Worm (Caenorhabditis elegans) whole organism, L3 larva: ENCODE data around the gene K10B3.1.

ENCODE experiments used
- R02D3.7 ChIP-seq: fragments of 150-350 bp; optimal IDR thresholded peaks from 2 replicates; lab custom pipeline; 2014; ENCODE audit warnings: missing biosample characterization, missing genetic modification characterization
- ZK546.5 ChIP-seq: sonication (generic microtip); optimal IDR thresholded peaks from 2 replicates; lab custom pipeline; 2017; ENCODE audit warnings: missing biosample characterization, missing genetic modification characterization
- ceh-16 ChIP-seq: sonication (generic microtip); optimal IDR thresholded peaks from 2 replicates; lab custom pipeline; 2017; ENCODE audit warnings: missing biosample characterization, missing genetic modification characterization
- ceh-28 ChIP-seq: fragments of 150-350 bp; optimal IDR thresholded peaks from 2 replicates; lab custom pipeline; 2014; ENCODE audit warnings: missing biosample characterization, missing genetic modification reagents, missing genetic modification characterization
- ceh-82 ChIP-seq: fragments of 150-350 bp; optimal IDR thresholded peaks from 2 replicates; lab custom pipeline; 2014; ENCODE audit warnings: missing biosample characterization, missing genetic modification characterization
- ceh-9 ChIP-seq: sonication (generic microtip); optimal IDR thresholded peaks from 2 replicates; lab custom pipeline; 2018; ENCODE audit warnings: missing biosample characterization, missing genetic modification characterization
- daf-12 ChIP-seq: fragments of 150-350 bp; optimal IDR thresholded peaks from 2 replicates; lab custom pipeline; 2014; ENCODE audit warnings: missing biosample characterization, missing genetic modification reagents, missing genetic modification characterization
- egl-27 ChIP-seq: sonication (generic microtip); optimal IDR thresholded peaks from 4 replicates; lab custom pipeline; 2017; ENCODE audit warnings: missing biosample characterization, missing genetic modification reagents, missing genetic modification characterization
- egl-5 ChIP-seq: fragments of 150-350 bp; optimal IDR thresholded peaks from 2 replicates; lab custom pipeline; 2017; ENCODE audit warnings: missing biosample characterization, missing genetic modification reagents, missing genetic modification characterization, inconsistent platforms
- elt-1 ChIP-seq: fragments of 150-350 bp; optimal IDR thresholded peaks from 2 replicates; lab custom pipeline; 2014; ENCODE audit warnings: missing biosample characterization, missing genetic modification characterization
- elt-2 ChIP-seq: sonication (generic microtip); optimal IDR thresholded peaks from 2 replicates; lab custom pipeline; 2016; ENCODE audit warnings: missing genetic modification reagents, mild to moderate bottlenecking, missing genetic modification characterization, missing compliant biosample characterization
- elt-3 ChIP-seq, 3 experiments: fragments of 150-350 bp in 1 of 3; sonication (generic microtip) in 2 of 3; optimal IDR thresholded peaks; 2 replicates in 2 of 3; 4 replicates in 1 of 3; lab custom pipeline; 2014 to 2017; ENCODE audit warnings: missing biosample characterization in 3 of 3, missing genetic modification characterization in 3 of 3
- eor-1 ChIP-seq, 2 experiments: fragments of 150-350 bp; optimal IDR thresholded peaks; 2 replicates each; lab custom pipeline; 2014 to 2018; ENCODE audit warnings: missing biosample characterization in 2 of 2, missing genetic modification characterization in 2 of 2
- fkh-2 ChIP-seq: fragments of 150-350 bp; optimal IDR thresholded peaks from 2 replicates; lab custom pipeline; 2014; ENCODE audit warnings: missing biosample characterization, missing genetic modification reagents, missing genetic modification characterization
- fos-1 ChIP-seq: fragments of 150-350 bp; optimal IDR thresholded peaks from 2 replicates; lab custom pipeline; 2014; ENCODE audit warnings: missing biosample characterization, missing genetic modification characterization
- hmg-11 ChIP-seq: sonication (generic microtip); optimal IDR thresholded peaks from 2 replicates; lab custom pipeline; 2016; ENCODE audit warnings: missing genetic modification characterization, missing compliant biosample characterization
- lin-15B ChIP-seq: fragments of 150-350 bp; optimal IDR thresholded peaks from 2 replicates; lab custom pipeline; 2014; ENCODE audit warnings: missing biosample characterization, missing genetic modification characterization
- lin-39 ChIP-seq: fragments of 150-350 bp; optimal IDR thresholded peaks from 2 replicates; lab custom pipeline; 2018; ENCODE audit warnings: missing biosample characterization, missing genetic modification reagents, missing genetic modification characterization
- lsy-12 ChIP-seq: sonication (generic microtip); optimal IDR thresholded peaks from 2 replicates; lab custom pipeline; 2016; ENCODE audit warnings: mild to moderate bottlenecking, missing genetic modification characterization, missing compliant biosample characterization
- mdl-1 ChIP-seq: fragments of 150-350 bp; optimal IDR thresholded peaks from 2 replicates; lab custom pipeline; 2014; ENCODE audit warnings: missing biosample characterization, missing genetic modification characterization
- mml-1 ChIP-seq: fragments of 150-350 bp; sonication (generic microtip); optimal IDR thresholded peaks from 3 replicates; lab custom pipeline; 2014; ENCODE audit warnings: missing biosample characterization, missing genetic modification characterization
- nhr-12 ChIP-seq: fragments of 150-350 bp; optimal IDR thresholded peaks from 2 replicates; lab custom pipeline; 2014; ENCODE audit warnings: missing biosample characterization, missing genetic modification characterization
- nhr-237 ChIP-seq: fragments of 150-350 bp; optimal IDR thresholded peaks from 2 replicates; lab custom pipeline; 2014; ENCODE audit warnings: missing biosample characterization, missing genetic modification characterization
- nhr-25 ChIP-seq: sonication (generic microtip); optimal IDR thresholded peaks from 2 replicates; lab custom pipeline; 2017; ENCODE audit warnings: missing biosample characterization, missing genetic modification characterization
- nhr-28 ChIP-seq: fragments of 150-350 bp; optimal IDR thresholded peaks from 2 replicates; lab custom pipeline; 2014; ENCODE audit warnings: missing biosample characterization, missing genetic modification characterization
- nhr-43 ChIP-seq: sonication (generic microtip); optimal IDR thresholded peaks from 2 replicates; lab custom pipeline; 2016; ENCODE audit warnings: mild to moderate bottlenecking, missing genetic modification characterization, missing compliant biosample characterization; ENCODE audit not compliant: poor library complexity, severe bottlenecking
- nhr-77 ChIP-seq: fragments of 150-350 bp; optimal IDR thresholded peaks from 2 replicates; lab custom pipeline; 2014; ENCODE audit warnings: missing biosample characterization, missing genetic modification characterization
- pha-4 ChIP-seq: fragments of 150-350 bp; optimal IDR thresholded peaks from 2 replicates; lab custom pipeline; 2014; ENCODE audit warnings: missing biosample characterization, missing genetic modification reagents, missing genetic modification characterization
- pqm-1 ChIP-seq: fragments of 150-350 bp; optimal IDR thresholded peaks from 2 replicates; lab custom pipeline; 2017; ENCODE audit warnings: missing biosample characterization, missing genetic modification characterization, inconsistent platforms
- sea-2 ChIP-seq: fragments of 150-350 bp; sonication (generic microtip); optimal IDR thresholded peaks from 4 replicates; lab custom pipeline; 2014; ENCODE audit warnings: missing biosample characterization, missing genetic modification reagents, missing genetic modification characterization
- snpc-4 ChIP-seq: fragments of 150-350 bp; optimal IDR thresholded peaks from 2 replicates; lab custom pipeline; 2014; ENCODE audit warnings: missing biosample characterization, missing genetic modification characterization
- tbx-2 ChIP-seq: sonication (generic microtip); optimal IDR thresholded peaks from 2 replicates; lab custom pipeline; 2016; ENCODE audit warnings: mild to moderate bottlenecking, missing genetic modification characterization, missing compliant biosample characterization
- unc-39 ChIP-seq: sonication (generic microtip); optimal IDR thresholded peaks from 4 replicates; lab custom pipeline; 2017; ENCODE audit warnings: missing biosample characterization, missing genetic modification characterization
- unc-62 ChIP-seq: fragments of 150-350 bp; sonication (generic microtip); optimal IDR thresholded peaks from 4 replicates; lab custom pipeline; 2014; ENCODE audit warnings: missing biosample characterization, missing genetic modification reagents, missing genetic modification characterization
- zag-1 ChIP-seq: fragments of 150-350 bp; optimal IDR thresholded peaks from 2 replicates; lab custom pipeline; 2014; ENCODE audit warnings: missing biosample characterization, missing genetic modification characterization
- ztf-11 ChIP-seq: fragments of 150-350 bp; optimal IDR thresholded peaks from 2 replicates; lab custom pipeline; 2014; ENCODE audit warnings: missing biosample characterization, missing genetic modification characterization
- ztf-4 ChIP-seq: fragments of 150-350 bp; optimal IDR thresholded peaks from 2 replicates; lab custom pipeline; 2014; ENCODE audit warnings: missing biosample characterization, missing genetic modification characterization

K10B3.1 gene

ce11 chrX:3163972-3164575, 28.8 kb downstream of the K10B3.1 start, which contains the start of gene syx-6:
Gene syx-6 (plus strand): TSS chrX:3164525.
- no peak for TF ChIP-seq nhr-28 (tag; lab: Kevin White, UChicago)
- TF ChIP-seq elt-1, result peak; percentile 72
- TF ChIP-seq mdl-1 (tag; lab: Kevin White, UChicago), result no peak
- TF ChIP-seq sea-2, result no peak
- TF ChIP-seq nhr-77, result no peak
- TF ChIP-seq lin-39, result no peak
- TF ChIP-seq elt-2, result peak; percentile 56
- TF ChIP-seq ztf-4 (tag; lab: Kevin White, UChicago), result no peak

DNA sequence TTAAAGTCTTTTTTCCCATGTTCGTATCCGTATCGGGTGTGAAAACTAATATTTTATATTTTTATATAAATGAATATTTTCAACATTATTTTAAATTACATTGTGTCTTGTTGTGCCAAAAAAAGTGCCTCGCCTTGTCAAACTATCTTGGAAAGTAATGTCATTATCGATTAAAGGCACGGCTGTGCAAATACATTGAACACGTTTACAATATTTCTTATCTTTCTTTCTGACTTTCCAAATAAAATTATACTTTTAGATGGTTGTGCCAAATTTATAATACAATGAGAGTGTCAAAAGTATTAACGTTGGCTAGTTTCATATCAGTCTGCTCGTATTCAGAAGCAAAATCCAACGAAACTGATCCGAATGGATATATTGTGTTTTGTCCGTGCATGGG, 30.3 kb downstream of the K10B3.1 start, which contains the start of gene pfut-1:
pfut-1 (plus strand) TSS at position 258 of the 400 bp plus-strand sequence.
- no peak for TF ChIP-seq ztf-4 (tag; lab: Kevin White, UChicago)
- TF ChIP-seq pqm-1, result peak; percentile 29
- TF ChIP-seq nhr-237 (tag; lab: Kevin White, UChicago), result no peak
- TF ChIP-seq ZK546.5 (tag; lab: Kevin White, UChicago), result no peak
- peak; percentile 61 for TF ChIP-seq elt-2

- TF ChIP-seq ceh-16 (tag; lab: Kevin White, UChicago), result no peak
- no peak for TF ChIP-seq ceh-82 (tag; lab: Kevin White, UChicago)
- no peak for TF ChIP-seq ZK546.5 (tag; lab: Kevin White, UChicago)
- TF ChIP-seq ztf-11 (tag; lab: Kevin White, UChicago), result no peak
- no peak for TF ChIP-seq mml-1 (tag; lab: Kevin White, UChicago)
- TF ChIP-seq eor-1 (tag; optimal IDR thresholded peaks at IDR 0.05; lab: Kevin White, UChicago), result no peak
- no peak for TF ChIP-seq egl-5 (tag; lab: Kevin White, UChicago)
- no peak for TF ChIP-seq lsy-12
- TF ChIP-seq tbx-2 (tag; lab: Kevin White, UChicago), result no peak
- no peak for TF ChIP-seq elt-1
- TF ChIP-seq nhr-12 (tag; lab: Kevin White, UChicago), result no peak
- no peak for TF ChIP-seq fkh-2 (tag; lab: Kevin White, UChicago)
- no peak for TF ChIP-seq nhr-43 (tag; lab: Kevin White, UChicago)
- TF ChIP-seq fos-1 (tag; lab: Kevin White, UChicago), result no peak
- TF ChIP-seq nhr-77, result no peak
- no peak for TF ChIP-seq daf-12 (tag; lab: Kevin White, UChicago)
- TF ChIP-seq mdl-1 (tag; lab: Kevin White, UChicago), result no peak
These were observed 35.2 kb downstream of the K10B3.1 start, which contains the start of gene C15C7.6 for ce11 chrX:3170456-3170855. Gene C15C7.6 (minus strand): TSS chrX:3170556.

DNA sequence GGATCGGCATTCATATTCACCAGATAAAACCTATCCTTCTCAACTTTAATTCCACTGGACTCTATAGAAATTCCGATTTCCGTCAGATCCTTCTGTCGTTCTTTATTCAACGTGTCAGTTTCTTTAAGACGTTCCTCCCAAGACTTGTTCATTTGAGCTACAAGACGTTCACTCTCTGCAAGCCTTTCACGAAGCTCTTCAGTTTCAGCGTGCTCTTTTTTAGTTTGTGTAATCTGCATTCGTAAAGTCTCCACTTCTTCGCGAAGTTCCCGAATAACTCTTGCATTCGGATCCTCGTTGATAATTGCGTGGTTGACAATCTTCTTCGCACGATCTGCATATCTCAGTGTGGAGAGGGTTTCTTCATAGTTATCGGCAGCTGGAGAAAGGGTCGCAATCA, 41.4 kb downstream of the K10B3.1 start:
- TF ChIP-seq unc-62 (GFP tag; lab: Kevin White, UChicago), result no peak
- TF ChIP-seq ceh-28, result no peak
- TF ChIP-seq egl-5 (tag; lab: Kevin White, UChicago), result no peak
- TF ChIP-seq lin-39, result no peak
- TF ChIP-seq nhr-12 (tag; lab: Kevin White, UChicago), result no peak
- TF ChIP-seq ceh-9 (tag; lab: Kevin White, UChicago), result no peak
- no peak for TF ChIP-seq fkh-2 (tag; lab: Kevin White, UChicago)
- TF ChIP-seq egl-27 (tag; lab: Kevin White, UChicago), result no peak
- TF ChIP-seq nhr-77, result no peak
- TF ChIP-seq daf-12 (tag; lab: Kevin White, UChicago), result no peak
- no peak for TF ChIP-seq zag-1 (tag; lab: Kevin White, UChicago)
- no peak for TF ChIP-seq unc-39 (tag; lab: Kevin White, UChicago)
- no peak for TF ChIP-seq ceh-16 (tag; lab: Kevin White, UChicago)
- TF ChIP-seq elt-1, result no peak
- TF ChIP-seq elt-3 (tag; optimal IDR thresholded peaks at IDR 0.05; lab: Kevin White, UChicago), result no peak
- TF ChIP-seq ztf-11 (tag; lab: Kevin White, UChicago), result no peak
- TF ChIP-seq R02D3.7 (tag; lab: Kevin White, UChicago), result no peak
- no peak for TF ChIP-seq nhr-28 (tag; lab: Kevin White, UChicago)
- no peak for TF ChIP-seq hmg-11 (tag; lab: Kevin White, UChicago)
- no peak for TF ChIP-seq nhr-237 (tag; lab: Kevin White, UChicago)
- TF ChIP-seq, all 47 proteins: peak for 0

DNA sequence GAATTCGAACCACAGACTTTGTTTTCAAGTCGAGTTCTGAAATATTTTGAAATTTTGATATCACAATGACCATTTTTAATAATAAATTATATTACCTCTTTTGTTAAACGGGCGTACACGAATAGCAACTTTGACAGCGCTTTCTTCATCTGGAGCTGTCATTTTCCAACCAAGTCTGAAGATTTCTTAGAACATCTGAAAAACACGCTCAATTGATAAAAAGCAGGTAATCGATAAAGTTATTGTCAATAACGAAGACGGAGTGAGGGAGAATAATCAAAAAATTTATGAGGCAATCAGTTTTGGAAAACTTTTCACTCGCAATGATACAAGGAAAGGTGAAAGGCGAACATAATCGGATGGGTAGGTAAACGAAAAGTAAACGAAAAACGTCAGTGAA, 43.2 kb downstream of the K10B3.1 start, which contains the start of gene klp-4:
klp-4 (minus strand) TSS at position 201 of the 400 bp plus-strand sequence.
- TF ChIP-seq snpc-4 (tag; lab: Kevin White, UChicago), result no peak
- TF ChIP-seq elt-1, result no peak
- TF ChIP-seq nhr-25 (tag; lab: Kevin White, UChicago), result no peak
- no peak for TF ChIP-seq lin-15B (tag; lab: Kevin White, UChicago)
- peak; percentile 28 for TF ChIP-seq pha-4
